Worm (Caenorhabditis elegans): ENCODE data around the gene T10G3.8.

- TF ChIP-seq bed-3 (GFP tag; optimal IDR thresholded peaks at IDR 0.05), result no peak
- TF ChIP-seq nhr-76 (tag; optimal IDR thresholded peaks at IDR 0.05), result no peak
- TF ChIP-seq mab-5 (tag; optimal IDR thresholded peaks at IDR 0.05), result no peak
- no peak for TF ChIP-seq sptf-1 (tag; optimal IDR thresholded peaks at IDR 0.05)
- TF ChIP-seq lin-13 (tag; optimal IDR thresholded peaks at IDR 0.05), result no peak
- TF ChIP-seq elt-3 (tag; optimal IDR thresholded peaks at IDR 0.05), result no peak
- TF ChIP-seq mep-1 (tag; optimal IDR thresholded peaks at IDR 0.05), result no peak
- no peak for TF ChIP-seq unc-62 (GFP tag; optimal IDR thresholded peaks at IDR 0.05)
- TF ChIP-seq cnd-1 (tag; optimal IDR thresholded peaks at IDR 0.05), result no peak
- no peak for TF ChIP-seq elt-1 (tag; optimal IDR thresholded peaks at IDR 0.05; ENCODE audit: borderline replicate concordance, insufficient read depth)
- TF ChIP-seq nhr-2 (tag; optimal IDR thresholded peaks at IDR 0.05), result no peak
- TF ChIP-seq nhr-237 (tag; optimal IDR thresholded peaks at IDR 0.05), result no peak
- TF ChIP-seq ces-1 (GFP tag; optimal IDR thresholded peaks at IDR 0.05), result no peak
Observed at ce11 chrV:13485732-13486131, 9.5 kb upstream of the T10G3.8 start.

All from whole organism, mixed stage, embryonic.